Fruit fly (Drosophila melanogaster): ENCODE data around the gene CG4360.

- no peak for TF ChIP-seq pan (optimal IDR thresholded peaks at IDR 0.05)
- TF ChIP-seq EcR (GFP tag; optimal IDR thresholded peaks at IDR 0.05) = no peak
- no peak for TF ChIP-seq psq (optimal IDR thresholded peaks at IDR 0.05)
- TF ChIP-seq CG8478 (optimal IDR thresholded peaks at IDR 0.05) = no peak
Observed at dm6 chr3R:20276012-20276411, 51.8 kb downstream of the CG4360 start.
